Fruit fly (Drosophila melanogaster) whole organism, embryonic: ENCODE measurements around the gene CG46304.

Experiments used
- Aef1 ChIP-seq: fragments of 200-800 bp; sonication (Bioruptor generic); IDR thresholded peaks from 3 replicates; pipeline ENCODE4 v1.3.6; 2022; ENCODE audit warnings: missing biosample characterization, missing genetic modification characterization
- Atf6 ChIP-seq: fragments of 200-800 bp; sonication (Bioruptor generic); IDR thresholded peaks from 2 replicates; pipeline ENCODE4 v1.3.6; 2022; ENCODE audit warnings: missing biosample characterization, missing genetic modification characterization
- CG10431 ChIP-seq: fragments of 200-800 bp; sonication (Bioruptor generic); optimal IDR thresholded peaks from 3 replicates; lab custom pipeline; 2018; ENCODE audit warnings: missing biosample characterization, mild to moderate bottlenecking, missing genetic modification characterization
- CG10979 ChIP-seq: fragments of 200-800 bp; sonication (Bioruptor generic); optimal IDR thresholded peaks from 2 replicates; lab custom pipeline; 2018; ENCODE audit warnings: missing biosample characterization, mild to moderate bottlenecking, missing genetic modification characterization, moderate library complexity
- CG11093 ChIP-seq: fragments of 200-800 bp; sonication (Bioruptor generic); IDR thresholded peaks from 3 replicates; pipeline ENCODE4 v1.3.6; 2022; ENCODE audit warnings: missing biosample characterization, missing genetic modification characterization
- CG12104 ChIP-seq: fragments of 200-800 bp; sonication (Bioruptor generic); optimal IDR thresholded peaks from 3 replicates; lab custom pipeline; 2016; ENCODE audit warnings: missing biosample characterization, missing genetic modification characterization
- CG17802 ChIP-seq: fragments of 200-800 bp; sonication (Bioruptor generic); optimal IDR thresholded peaks from 2 replicates; lab custom pipeline; 2018; ENCODE audit warnings: missing biosample characterization, mild to moderate bottlenecking, missing genetic modification characterization, moderate library complexity
- CG18011 ChIP-seq: fragments of 200-800 bp; sonication (Bioruptor generic); optimal IDR thresholded peaks from 2 replicates; lab custom pipeline; 2017; ENCODE audit warnings: missing biosample characterization, missing genetic modification characterization, mild to moderate bottlenecking, moderate library complexity, missing genotype
- CG18619 ChIP-seq: fragments of 200-800 bp; sonication (Bioruptor generic); optimal IDR thresholded peaks from 3 replicates; lab custom pipeline; 2017; ENCODE audit warnings: missing biosample characterization, mild to moderate bottlenecking, missing genetic modification characterization
- CG2202 ChIP-seq: fragments of 200-800 bp; sonication (Bioruptor generic); optimal IDR thresholded peaks from 2 replicates; lab custom pipeline; 2018; ENCODE audit warnings: missing biosample characterization, mild to moderate bottlenecking, missing genetic modification characterization
- CG2889 ChIP-seq: fragments of 200-800 bp; sonication (Bioruptor generic); IDR thresholded peaks from 3 replicates; pipeline ENCODE4 v1.3.6; 2022; ENCODE audit warnings: missing biosample characterization, missing genetic modification characterization
- CG32767 ChIP-seq: fragments of 200-800 bp; sonication (Bioruptor generic); IDR thresholded peaks from 2 replicates; pipeline ENCODE4 v1.3.6; 2022; ENCODE audit warnings: missing biosample characterization, missing genetic modification characterization
- CG3281 ChIP-seq: fragments of 200-800 bp; sonication (Bioruptor generic); optimal IDR thresholded peaks from 3 replicates; lab custom pipeline; 2017; ENCODE audit warnings: missing biosample characterization, mild to moderate bottlenecking, missing genetic modification characterization
- CG4404 ChIP-seq: fragments of 200-800 bp; sonication (Bioruptor generic); IDR thresholded peaks from 2 replicates; pipeline ENCODE4 v1.3.6; 2022; ENCODE audit warnings: missing biosample characterization, missing genetic modification characterization
- CG4854 ChIP-seq: fragments of 200-800 bp; sonication (Bioruptor generic); optimal IDR thresholded peaks from 2 replicates; lab custom pipeline; 2016; ENCODE audit warnings: missing biosample characterization, missing genetic modification characterization, inconsistent platforms
- CG7372 ChIP-seq: fragments of 200-800 bp; sonication (Bioruptor generic); IDR thresholded peaks from 2 replicates; pipeline ENCODE4 v1.3.6; 2022; ENCODE audit warnings: missing biosample characterization, missing genetic modification characterization
- CG8388 ChIP-seq: fragments of 200-800 bp; sonication (Bioruptor generic); optimal IDR thresholded peaks from 2 replicates; lab custom pipeline; 2019; ENCODE audit warnings: missing biosample characterization, mild to moderate bottlenecking, missing genetic modification characterization, moderate library complexity
- CHES-1-like ChIP-seq: fragments of 200-800 bp; sonication (Bioruptor generic); optimal IDR thresholded peaks from 2 replicates; lab custom pipeline; 2016; ENCODE audit warnings: missing biosample characterization, missing genetic modification characterization
- D19A ChIP-seq: fragments of 200-800 bp; optimal IDR thresholded peaks from 3 replicates; lab custom pipeline; 2019; ENCODE audit warnings: missing biosample characterization, mild to moderate bottlenecking, missing genetic modification characterization, moderate library complexity
- Gsc ChIP-seq: fragments of 200-800 bp; sonication (Bioruptor generic); IDR thresholded peaks from 2 replicates; pipeline ENCODE4 v1.3.6; 2022; ENCODE audit warnings: missing biosample characterization, missing genetic modification characterization
- HLH4C ChIP-seq: fragments of 200-800 bp; sonication (Bioruptor generic); IDR thresholded peaks from 3 replicates; pipeline ENCODE4 v1.3.6; 2022; ENCODE audit warnings: missing biosample characterization, missing genetic modification characterization; ENCODE audit not compliant: partially characterized antibody
- Lim3 ChIP-seq: fragments of 200-800 bp; sonication (Bioruptor generic); IDR thresholded peaks from 2 replicates; pipeline ENCODE4 v1.3.6; 2022; ENCODE audit warnings: missing biosample characterization, missing genetic modification characterization
- Nf-YA ChIP-seq: fragments of 200-800 bp; sonication (Bioruptor generic); IDR thresholded peaks from 2 replicates; pipeline ENCODE4 v1.3.6; 2022; ENCODE audit warnings: missing biosample characterization, missing genetic modification characterization
- Nf-YB ChIP-seq: fragments of 200-800 bp; sonication (Bioruptor generic); optimal IDR thresholded peaks from 3 replicates; lab custom pipeline; 2019; ENCODE audit warnings: missing biosample characterization, mild to moderate bottlenecking, missing genetic modification characterization, moderate library complexity
- Oaz ChIP-seq: fragments of 200-800 bp; sonication (Bioruptor generic); IDR thresholded peaks from 2 replicates; pipeline ENCODE4 v1.3.6; 2022; ENCODE audit warnings: missing biosample characterization, missing genetic modification characterization
- Oli ChIP-seq: fragments of 200-800 bp; sonication (Bioruptor generic); optimal IDR thresholded peaks from 2 replicates; lab custom pipeline; 2018; ENCODE audit warnings: missing biosample characterization, mild to moderate bottlenecking, missing genetic modification characterization, moderate library complexity
- Sry-β ChIP-seq: fragments of 200-800 bp; sonication (Bioruptor generic); optimal IDR thresholded peaks from 2 replicates; lab custom pipeline; 2018; ENCODE audit warnings: missing biosample characterization, mild to moderate bottlenecking, missing genetic modification characterization, moderate library complexity
- Ssrp ChIP-seq: fragments of 200-800 bp; sonication (Bioruptor generic); optimal IDR thresholded peaks from 2 replicates; lab custom pipeline; 2018; ENCODE audit warnings: missing biosample characterization, mild to moderate bottlenecking, missing genetic modification characterization, moderate library complexity
- Xrp1 ChIP-seq: fragments of 200-800 bp; sonication (Bioruptor generic); IDR thresholded peaks from 2 replicates; pipeline ENCODE4 v1.3.6; 2022; ENCODE audit warnings: missing biosample characterization, missing genetic modification characterization
- bbx ChIP-seq: fragments of 200-800 bp; sonication (Bioruptor generic); IDR thresholded peaks from 2 replicates; pipeline ENCODE4 v1.3.6; 2022; ENCODE audit warnings: missing biosample characterization, missing genetic modification characterization; ENCODE audit not compliant: partially characterized antibody
- bowl ChIP-seq: fragments of 200-800 bp; sonication (Bioruptor generic); IDR thresholded peaks from 2 replicates; pipeline ENCODE4 v1.3.6; 2022; ENCODE audit warnings: missing biosample characterization, missing genetic modification characterization
- bsh ChIP-seq, 2 experiments: fragments of 200-800 bp; sonication (Bioruptor generic); optimal IDR thresholded peaks; 2 replicates each; lab custom pipeline; 2017 to 2018; ENCODE audit warnings: mild to moderate bottlenecking in 2 of 2, missing biosample characterization in 2 of 2, missing genetic modification characterization in 2 of 2, moderate library complexity in 1 of 2
- cas ChIP-seq: fragments of 200-800 bp; sonication (Bioruptor generic); IDR thresholded peaks from 2 replicates; pipeline ENCODE4 v1.3.6; 2022; ENCODE audit warnings: missing biosample characterization, missing genetic modification characterization
- dan ChIP-seq: fragments of 200-800 bp; sonication (Bioruptor generic); IDR thresholded peaks from 2 replicates; pipeline ENCODE4 v1.3.6; 2022; ENCODE audit warnings: missing biosample characterization, missing genetic modification characterization
- dmrt11E ChIP-seq: fragments of 200-800 bp; sonication (Bioruptor generic); optimal IDR thresholded peaks from 3 replicates; lab custom pipeline; 2018; ENCODE audit warnings: missing biosample characterization, mild to moderate bottlenecking, missing genetic modification characterization, moderate library complexity
- dmrt99B ChIP-seq: fragments of 200-800 bp; sonication (Bioruptor generic); optimal IDR thresholded peaks from 2 replicates; lab custom pipeline; 2018; ENCODE audit warnings: missing biosample characterization, mild to moderate bottlenecking, missing genetic modification characterization, moderate library complexity
- fd64A ChIP-seq: fragments of 200-800 bp; sonication (Bioruptor generic); optimal IDR thresholded peaks from 3 replicates; lab custom pipeline; 2018; ENCODE audit warnings: missing biosample characterization, mild to moderate bottlenecking, missing genetic modification characterization
- gt ChIP-seq: fragments of 200-800 bp; sonication (Bioruptor generic); IDR thresholded peaks from 2 replicates; pipeline ENCODE4 v1.3.6; 2022; ENCODE audit warnings: missing biosample characterization, missing genetic modification characterization
- h ChIP-seq: fragments of >200 bp; optimal IDR thresholded peaks from 2 replicates; lab custom pipeline; 2017
- knrl ChIP-seq: fragments of 200-800 bp; sonication (Bioruptor generic); IDR thresholded peaks from 3 replicates; pipeline ENCODE4 v1.3.6; 2022; ENCODE audit warnings: missing biosample characterization, missing genetic modification characterization; ENCODE audit not compliant: partially characterized antibody
- nerfin-1 ChIP-seq: fragments of 200-800 bp; sonication (Bioruptor generic); optimal IDR thresholded peaks from 3 replicates; lab custom pipeline; 2019; ENCODE audit warnings: missing biosample characterization, mild to moderate bottlenecking, missing genetic modification characterization, moderate library complexity
- oc ChIP-seq: fragments of 200-800 bp; sonication (Bioruptor generic); optimal IDR thresholded peaks from 2 replicates; lab custom pipeline; 2018; ENCODE audit warnings: missing biosample characterization, mild to moderate bottlenecking, missing genetic modification characterization, moderate library complexity
- ranshi ChIP-seq: fragments of 200-800 bp; sonication (Bioruptor generic); IDR thresholded peaks from 2 replicates; pipeline ENCODE4 v1.3.6; 2022; ENCODE audit warnings: missing biosample characterization, missing genetic modification characterization
- salm ChIP-seq: fragments of 200-800 bp; sonication (Bioruptor generic); optimal IDR thresholded peaks from 2 replicates; lab custom pipeline; 2018; ENCODE audit warnings: missing biosample characterization, mild to moderate bottlenecking, missing genetic modification characterization
- shn ChIP-seq: fragments of 200-800 bp; sonication (Bioruptor generic); optimal IDR thresholded peaks from 3 replicates; lab custom pipeline; 2016; ENCODE audit warnings: missing biosample characterization, missing genetic modification characterization
- sima ChIP-seq: fragments of 200-800 bp; sonication (Bioruptor generic); optimal IDR thresholded peaks from 2 replicates; lab custom pipeline; 2016; ENCODE audit warnings: missing biosample characterization, missing genetic modification characterization
- sisA ChIP-seq: fragments of 200-800 bp; sonication (Bioruptor generic); IDR thresholded peaks from 2 replicates; pipeline ENCODE4 v1.3.6; 2022; ENCODE audit warnings: missing biosample characterization, missing genetic modification characterization
- slbo ChIP-seq: fragments of 200-800 bp; sonication (Bioruptor generic); IDR thresholded peaks from 2 replicates; pipeline ENCODE4 v1.3.6; 2022; ENCODE audit warnings: missing biosample characterization, missing genetic modification characterization
- tap ChIP-seq: fragments of 200-800 bp; optimal IDR thresholded peaks from 3 replicates; lab custom pipeline; 2019; ENCODE audit warnings: missing biosample characterization, mild to moderate bottlenecking, missing genetic modification characterization, moderate library complexity
- trem ChIP-seq: fragments of 200-800 bp; optimal IDR thresholded peaks from 3 replicates; lab custom pipeline; 2019; ENCODE audit warnings: missing biosample characterization, mild to moderate bottlenecking, missing genetic modification characterization, moderate library complexity

CG46304 gene

dm6 chr2L:18946636-18947514, 770 bp downstream of the CG46304 start (continued):
- TF ChIP-seq CG7372 (GFP tag; lab: Robert Waterston, UW) (no peak), CG8388 (GFP tag; lab: Kevin White, UChicago) (peak; percentile 53), ranshi (GFP tag; lab: Robert Waterston, UW) (no peak), fd64A (no peak), CG10431 (GFP tag; lab: Kevin White, UChicago) (no peak), Lim3 (GFP tag; lab: Robert Waterston, UW) (no peak), CG10979 (tag; lab: Kevin White, UChicago) (peak; percentile 70), sima (GFP tag; lab: Kevin White, UChicago) (no peak), D19A (peak; percentile 43), CG4854 (GFP tag; lab: Kevin White, UChicago) (no peak), tap (tag; lab: Kevin White, UChicago) (peak; percentile 37), gt (GFP tag; lab: Robert Waterston, UW) (no peak), CG18619 (no peak), CG18011 (GFP tag; lab: Kevin White, UChicago) (no peak), CG17802 (tag; lab: Kevin White, UChicago) (no peak), h (lab: Kevin White, UChicago) (peak; percentile 51), HLH4C (GFP tag; lab: Robert Waterston, UW) (no peak), bbx (GFP tag; lab: Robert Waterston, UW) (peak; percentile 39), cas (no peak), sisA (GFP tag; lab: Robert Waterston, UW) (no peak), CG4404 (no peak), CG32767 (GFP tag; lab: Robert Waterston, UW) (no peak), Xrp1 (peak; percentile 51; the same call in 1 of the 2 replicates), salm (tag; lab: Kevin White, UChicago) (no peak), CHES-1-like (GFP tag; lab: Kevin White, UChicago) (no peak), CG12104 (GFP tag; lab: Kevin White, UChicago) (no peak), Atf6 (GFP tag; lab: Robert Waterston, UW) (no peak), nerfin-1 (tag; lab: Kevin White, UChicago) (no peak), dmrt11E (tag; lab: Kevin White, UChicago) (peak; percentile 83), bsh (GFP tag; optimal IDR thresholded peaks at IDR 0.05; lab: Kevin White, UChicago) (peak; percentile 68 to 92), CG2889 (GFP tag; lab: Robert Waterston, UW) (no peak), Gsc (no peak), shn (GFP tag; lab: Kevin White, UChicago) (no peak), dan (no peak), CG2202 (tag; lab: Kevin White, UChicago) (no peak), Nf-YB (GFP tag; lab: Kevin White, UChicago) (no peak), knrl (GFP tag; lab: Robert Waterston, UW) (no peak), Oli (tag; lab: Kevin White, UChicago) (peak; percentile 29), Aef1 (GFP tag; lab: Robert Waterston, UW) (0 out of 3 replicates have a peak, but pooled peaks have one; percentile 12), trem (tag; lab: Kevin White, UChicago) (peak; percentile 53), bowl (GFP tag; lab: Robert Waterston, UW) (no peak), Ssrp (tag; lab: Kevin White, UChicago) (peak; percentile 9), slbo (GFP tag; lab: Robert Waterston, UW) (0 out of 2 replicates have a peak, but pooled peaks have one; percentile 9), Sry-β (GFP tag; lab: Kevin White, UChicago) (no peak), CG3281 (GFP tag; lab: Kevin White, UChicago) (no peak), Nf-YA (no peak), dmrt99B (tag; lab: Kevin White, UChicago) (peak; percentile 8), CG11093 (GFP tag; lab: Robert Waterston, UW) (no peak), Oaz (no peak), oc (tag; lab: Kevin White, UChicago) (no peak)
